Worm (Caenorhabditis elegans) whole organism, L3 larva: ENCODE data around the gene nlg-1.

Experiments
- aly-2 ChIP-seq: fragments of 150-350 bp; optimal IDR thresholded peaks from 2 replicates; lab custom pipeline; 2014; ENCODE audit warnings: missing biosample characterization, missing genetic modification characterization
- ceh-9 ChIP-seq: sonication (generic microtip); optimal IDR thresholded peaks from 2 replicates; lab custom pipeline; 2018; ENCODE audit warnings: missing biosample characterization, missing genetic modification characterization
- egl-27 ChIP-seq: sonication (generic microtip); optimal IDR thresholded peaks from 4 replicates; lab custom pipeline; 2017; ENCODE audit warnings: missing biosample characterization, missing genetic modification reagents, missing genetic modification characterization
- egl-5 ChIP-seq: fragments of 150-350 bp; optimal IDR thresholded peaks from 2 replicates; lab custom pipeline; 2017; ENCODE audit warnings: missing biosample characterization, missing genetic modification reagents, missing genetic modification characterization, inconsistent platforms
- elt-3 ChIP-seq, 3 experiments: fragments of 150-350 bp in 1 of 3; sonication (generic microtip) in 2 of 3; optimal IDR thresholded peaks; 2 replicates in 2 of 3; 4 replicates in 1 of 3; lab custom pipeline; 2014 to 2017; ENCODE audit warnings: missing biosample characterization in 3 of 3, missing genetic modification characterization in 3 of 3
- fkh-10 ChIP-seq: sonication (generic microtip); optimal IDR thresholded peaks from 2 replicates; lab custom pipeline; 2017; ENCODE audit warnings: missing biosample characterization, missing genetic modification reagents, missing genetic modification characterization
- mdl-1 ChIP-seq: fragments of 150-350 bp; optimal IDR thresholded peaks from 2 replicates; lab custom pipeline; 2014; ENCODE audit warnings: missing biosample characterization, missing genetic modification characterization
- nhr-11 ChIP-seq: fragments of 150-350 bp; optimal IDR thresholded peaks from 2 replicates; lab custom pipeline; 2014; ENCODE audit warnings: missing biosample characterization, missing genetic modification characterization
- nhr-237 ChIP-seq: fragments of 150-350 bp; optimal IDR thresholded peaks from 2 replicates; lab custom pipeline; 2014; ENCODE audit warnings: missing biosample characterization, missing genetic modification characterization
- pha-4 ChIP-seq: fragments of 150-350 bp; optimal IDR thresholded peaks from 2 replicates; lab custom pipeline; 2014; ENCODE audit warnings: missing biosample characterization, missing genetic modification reagents, missing genetic modification characterization
- pqm-1 ChIP-seq: fragments of 150-350 bp; optimal IDR thresholded peaks from 2 replicates; lab custom pipeline; 2017; ENCODE audit warnings: missing biosample characterization, missing genetic modification characterization, inconsistent platforms
- ztf-4 ChIP-seq: fragments of 150-350 bp; optimal IDR thresholded peaks from 2 replicates; lab custom pipeline; 2014; ENCODE audit warnings: missing biosample characterization, missing genetic modification characterization

- TF ChIP-seq aly-2 = no peak
- no peak for TF ChIP-seq nhr-237 (tag; lab: Kevin White, UChicago)
- TF ChIP-seq elt-3 (tag; optimal IDR thresholded peaks at IDR 0.05; lab: Kevin White, UChicago) = no peak
- TF ChIP-seq fkh-10 (GFP tag; lab: Kevin White, UChicago) = peak; percentile 52
- no peak for TF ChIP-seq ceh-9
- TF ChIP-seq mdl-1 (tag; lab: Kevin White, UChicago) = no peak
- TF ChIP-seq pqm-1 (tag; lab: Kevin White, UChicago) = no peak
- no peak for TF ChIP-seq egl-5 (tag; lab: Kevin White, UChicago)
- no peak for TF ChIP-seq egl-27 (tag; lab: Kevin White, UChicago)
- no peak for TF ChIP-seq ztf-4 (tag; lab: Kevin White, UChicago)
- TF ChIP-seq pha-4 (tag; lab: Kevin White, UChicago) = no peak
- no peak for TF ChIP-seq nhr-11 (tag; lab: Kevin White, UChicago)
These were observed 20.9 kb downstream of the nlg-1 start for ce11 chrX:13610040-13610439.
